Fruit fly (Drosophila melanogaster) whole organism, embryonic: Measurements from ENCODE around the gene Dtg.
A peak's percentile ranks its signal among the peaks of the same experiment; 100 is the strongest.

Experiments used
- Aef1 ChIP-seq: fragments of 200-800 bp; sonication (Bioruptor generic); IDR thresholded peaks from 3 replicates; pipeline ENCODE4 v1.3.6; 2022; ENCODE audit warnings: missing biosample characterization, missing genetic modification characterization
- Awh ChIP-seq: fragments of 200-800 bp; sonication (Bioruptor generic); IDR thresholded peaks from 2 replicates; pipeline ENCODE4, ENCODE4 v1.3.6; 2022; ENCODE audit warnings: missing biosample characterization, missing genetic modification characterization
- B-H1 ChIP-seq: fragments of 200-800 bp; sonication (Bioruptor generic); IDR thresholded peaks from 3 replicates; pipeline ENCODE4 v1.3.6; 2022; ENCODE audit warnings: missing biosample characterization, missing genetic modification characterization
- Blimp-1 ChIP-seq: fragments of 200-800 bp; sonication (Bioruptor generic); optimal IDR thresholded peaks from 3 replicates; lab custom pipeline; 2018; ENCODE audit warnings: missing biosample characterization, missing genetic modification characterization, mild to moderate bottlenecking, moderate library complexity, missing genetic modification reagents
- C15 ChIP-seq: fragments of 200-800 bp; sonication (Bioruptor generic); IDR thresholded peaks from 3 replicates; pipeline ENCODE4 v1.3.6; 2022; ENCODE audit warnings: missing biosample characterization, missing genetic modification characterization
- CG10979 ChIP-seq: fragments of 200-800 bp; sonication (Bioruptor generic); optimal IDR thresholded peaks from 2 replicates; lab custom pipeline; 2018; ENCODE audit warnings: missing biosample characterization, mild to moderate bottlenecking, missing genetic modification characterization, moderate library complexity
- CG11093 ChIP-seq: fragments of 200-800 bp; sonication (Bioruptor generic); IDR thresholded peaks from 3 replicates; pipeline ENCODE4 v1.3.6; 2022; ENCODE audit warnings: missing biosample characterization, missing genetic modification characterization
- CG14860 ChIP-seq: fragments of 200-800 bp; sonication (Bioruptor generic); IDR thresholded peaks from 3 replicates; pipeline ENCODE4 v1.3.6; 2022; ENCODE audit warnings: missing biosample characterization, missing genetic modification characterization; ENCODE audit not compliant: partially characterized antibody
- CG2202 ChIP-seq: fragments of 200-800 bp; sonication (Bioruptor generic); optimal IDR thresholded peaks from 2 replicates; lab custom pipeline; 2018; ENCODE audit warnings: missing biosample characterization, mild to moderate bottlenecking, missing genetic modification characterization
- CG31441 ChIP-seq: fragments of 200-800 bp; sonication (Bioruptor generic); IDR thresholded peaks from 2 replicates; pipeline ENCODE4 v1.3.6; 2022; ENCODE audit warnings: missing biosample characterization, missing genetic modification characterization
- CG32532 ChIP-seq: fragments of 200-800 bp; sonication (Bioruptor generic); IDR thresholded peaks from 2 replicates; pipeline ENCODE4 v1.3.6; 2022; ENCODE audit warnings: missing biosample characterization, missing genetic modification characterization
- CG34376 ChIP-seq: fragments of 200-800 bp; sonication (Bioruptor generic); optimal IDR thresholded peaks from 2 replicates; lab custom pipeline; 2018; ENCODE audit warnings: missing biosample characterization, mild to moderate bottlenecking, missing genetic modification characterization
- CG3995 ChIP-seq: fragments of 200-800 bp; sonication (Bioruptor generic); optimal IDR thresholded peaks from 3 replicates; lab custom pipeline; 2016; ENCODE audit warnings: missing biosample characterization, missing genetic modification characterization
- CG4820 ChIP-seq: fragments of 200-800 bp; sonication (Bioruptor generic); optimal IDR thresholded peaks from 3 replicates; lab custom pipeline; 2016; ENCODE audit warnings: missing biosample characterization, missing genetic modification characterization
- Doc2 ChIP-seq: fragments of 200-800 bp; sonication (Bioruptor generic); IDR thresholded peaks from 2 replicates; pipeline ENCODE4 v1.3.6; 2022; ENCODE audit warnings: missing biosample characterization, missing genetic modification characterization
- E2f1 ChIP-seq: fragments of 200-800 bp; sonication (Bioruptor generic); IDR thresholded peaks from 2 replicates; pipeline ENCODE4 v1.3.6; 2022; ENCODE audit warnings: missing biosample characterization, missing genetic modification characterization
- HHEX ChIP-seq: fragments of 200-800 bp; sonication (Bioruptor generic); optimal IDR thresholded peaks from 3 replicates; lab custom pipeline; 2017; ENCODE audit warnings: missing biosample characterization, mild to moderate bottlenecking, missing genetic modification characterization, missing genetic modification reagents
- Hr39 ChIP-seq: fragments of >200 bp; optimal IDR thresholded peaks from 2 replicates; lab custom pipeline; 2017
- Hr78 ChIP-seq, 2 experiments: fragments of 200-800 bp in 1 of 2; fragments of >200 bp in 1 of 2; sonication (Bioruptor generic) in 1 of 2; optimal IDR thresholded peaks; 2 replicates each; lab custom pipeline; 2017 to 2019; ENCODE audit warnings: missing biosample characterization in 2 of 2, missing genetic modification characterization in 2 of 2, mild to moderate bottlenecking in 1 of 2, moderate library complexity in 1 of 2
- Myb ChIP-seq: fragments of 200-800 bp; sonication (Bioruptor generic); optimal IDR thresholded peaks from 2 replicates; lab custom pipeline; 2016; ENCODE audit warnings: missing biosample characterization, missing genetic modification characterization
- Pdp1 ChIP-seq, 2 experiments: fragments of 200-800 bp; sonication (Bioruptor generic); optimal IDR thresholded peaks; 3 replicates each; lab custom pipeline; 2016; ENCODE audit warnings: missing biosample characterization in 2 of 2, missing genetic modification characterization in 2 of 2, mild to moderate bottlenecking in 1 of 2, moderate library complexity in 1 of 2
- Rfx ChIP-seq: fragments of 200-800 bp; sonication (Bioruptor generic); IDR thresholded peaks from 2 replicates; pipeline ENCODE4 v1.3.6; 2022; ENCODE audit warnings: missing biosample characterization, missing genetic modification characterization
- Xbp1 ChIP-seq: fragments of 200-800 bp; sonication (Bioruptor generic); optimal IDR thresholded peaks from 3 replicates; lab custom pipeline; 2016; ENCODE audit warnings: missing biosample characterization, mild to moderate bottlenecking, missing genetic modification characterization
- bsh ChIP-seq, 2 experiments: fragments of 200-800 bp; sonication (Bioruptor generic); optimal IDR thresholded peaks; 2 replicates each; lab custom pipeline; 2017 to 2018; ENCODE audit warnings: mild to moderate bottlenecking in 2 of 2, missing biosample characterization in 2 of 2, missing genetic modification characterization in 2 of 2, moderate library complexity in 1 of 2
- cg ChIP-seq: fragments of 200-800 bp; sonication (Bioruptor generic); optimal IDR thresholded peaks from 3 replicates; lab custom pipeline; 2019; ENCODE audit warnings: missing biosample characterization, mild to moderate bottlenecking, missing genetic modification characterization, moderate library complexity
- ci ChIP-seq: fragments of 200-800 bp; sonication (Bioruptor generic); IDR thresholded peaks from 3 replicates; pipeline ENCODE4 v1.3.6; 2022; ENCODE audit warnings: missing biosample characterization, missing genetic modification characterization
- croc ChIP-seq: fragments of 200-800 bp; sonication (Bioruptor generic); conservative IDR thresholded peaks from 3 replicates; pipeline ENCODE4 v1.3.6; 2022; ENCODE audit warnings: missing biosample characterization, missing genetic modification characterization
- cwo ChIP-seq: fragments of 200-800 bp; sonication (Bioruptor generic); optimal IDR thresholded peaks from 3 replicates; lab custom pipeline; 2017; ENCODE audit warnings: missing biosample characterization, missing genetic modification characterization, mild to moderate bottlenecking, moderate library complexity, missing genetic modification reagents
- dm ChIP-seq: fragments of 200-800 bp; sonication (Bioruptor generic); optimal IDR thresholded peaks from 3 replicates; lab custom pipeline; 2016; ENCODE audit warnings: missing biosample characterization, missing genetic modification characterization
- ftz-f1 ChIP-seq: fragments of 200-800 bp; sonication (Bioruptor generic); optimal IDR thresholded peaks from 2 replicates; lab custom pipeline; 2016; ENCODE audit warnings: missing biosample characterization, missing genetic modification characterization
- grau ChIP-seq: fragments of 200-800 bp; optimal IDR thresholded peaks from 3 replicates; lab custom pipeline; 2019; ENCODE audit warnings: missing biosample characterization, mild to moderate bottlenecking, missing genetic modification characterization, moderate library complexity
- gro ChIP-seq: fragments of 200-800 bp; sonication (Bioruptor generic); optimal IDR thresholded peaks from 2 replicates; lab custom pipeline; 2016; ENCODE audit warnings: missing biosample characterization, missing genetic modification characterization
- gsb ChIP-seq: fragments of 200-800 bp; sonication (Bioruptor generic); IDR thresholded peaks from 2 replicates; pipeline ENCODE4 v1.3.6; 2022; ENCODE audit warnings: missing biosample characterization, missing genetic modification characterization
- hkb ChIP-seq, 2 experiments: fragments of 200-800 bp in 1 of 2; fragments of >200 bp in 1 of 2; sonication (Bioruptor generic) in 1 of 2; IDR thresholded peaks in 1 of 2; optimal IDR thresholded peaks in 1 of 2; 2 replicates each; pipeline versions ENCODE4 v1.3.6 to Lab custom; 2017 to 2022; ENCODE audit warnings: missing biosample characterization in 1 of 2, missing genetic modification characterization in 1 of 2
- insv ChIP-seq, 2 experiments: fragments of 200-800 bp; sonication (Bioruptor generic); optimal IDR thresholded peaks; 3 replicates each; lab custom pipeline; 2016 to 2018; ENCODE audit warnings: missing biosample characterization in 2 of 2, missing genetic modification characterization in 2 of 2
- jigr1 ChIP-seq: fragments of 200-800 bp; sonication (Bioruptor generic); IDR thresholded peaks from 3 replicates; pipeline ENCODE4 v1.3.6; 2022; ENCODE audit warnings: missing biosample characterization, missing genetic modification characterization
- jumu ChIP-seq: fragments of 200-800 bp; sonication (Bioruptor generic); optimal IDR thresholded peaks from 3 replicates; lab custom pipeline; 2016; ENCODE audit warnings: missing biosample characterization, missing genetic modification characterization
- lab ChIP-seq: fragments of 200-800 bp; sonication (Bioruptor generic); optimal IDR thresholded peaks from 3 replicates; lab custom pipeline; 2017; ENCODE audit warnings: missing biosample characterization, missing genetic modification characterization, mild to moderate bottlenecking, moderate library complexity, missing genetic modification reagents
- nmo ChIP-seq: fragments of 200-800 bp; sonication (Bioruptor generic); optimal IDR thresholded peaks from 2 replicates; lab custom pipeline; 2018; ENCODE audit warnings: missing biosample characterization, mild to moderate bottlenecking, missing genetic modification characterization, moderate library complexity
- p53 ChIP-seq: fragments of 200-800 bp; sonication (Bioruptor generic); optimal IDR thresholded peaks from 2 replicates; lab custom pipeline; 2016; ENCODE audit warnings: missing biosample characterization, missing genetic modification characterization
- pan ChIP-seq, 4 experiments: fragments of >200 bp in 3 of 4; fragments of 200-800 bp in 1 of 4; sonication (Bioruptor generic) in 1 of 4; optimal IDR thresholded peaks in 3 of 4; IDR thresholded peaks in 1 of 4; 2 replicates each; pipeline versions ENCODE4 v1.3.6 to Lab custom; 2017 to 2022; ENCODE audit warnings: missing biosample characterization in 2 of 4, missing genetic modification characterization in 2 of 4, mixed read lengths in 1 of 4
- peb ChIP-seq: fragments of 200-800 bp; sonication (Bioruptor generic); IDR thresholded peaks from 2 replicates; pipeline ENCODE4 v1.3.6; 2022; ENCODE audit warnings: missing biosample characterization, missing genetic modification characterization
- prd ChIP-seq, 3 experiments: fragments of >200 bp in 2 of 3; fragments of 200-800 bp in 1 of 3; sonication (Bioruptor generic) in 1 of 3; optimal IDR thresholded peaks in 2 of 3; IDR thresholded peaks in 1 of 3; 2 replicates in 2 of 3; 3 replicates in 1 of 3; pipeline versions ENCODE4 v1.3.6 to Lab custom; 2017 to 2022; ENCODE audit warnings: missing biosample characterization in 1 of 3, missing genetic modification characterization in 1 of 3
- row ChIP-seq: fragments of 200-800 bp; sonication (Bioruptor generic); IDR thresholded peaks from 3 replicates; pipeline ENCODE4 v1.3.6; 2022; ENCODE audit warnings: missing biosample characterization, missing genetic modification characterization
- shn ChIP-seq: fragments of 200-800 bp; sonication (Bioruptor generic); optimal IDR thresholded peaks from 3 replicates; lab custom pipeline; 2016; ENCODE audit warnings: missing biosample characterization, missing genetic modification characterization
- slbo ChIP-seq: fragments of 200-800 bp; sonication (Bioruptor generic); IDR thresholded peaks from 2 replicates; pipeline ENCODE4 v1.3.6; 2022; ENCODE audit warnings: missing biosample characterization, missing genetic modification characterization
- sug ChIP-seq: fragments of 200-800 bp; optimal IDR thresholded peaks from 2 replicates; lab custom pipeline; 2019; ENCODE audit warnings: missing biosample characterization, mild to moderate bottlenecking, missing genetic modification characterization, moderate library complexity
- tx ChIP-seq: fragments of 200-800 bp; sonication (Bioruptor generic); optimal IDR thresholded peaks from 2 replicates; lab custom pipeline; 2016; ENCODE audit warnings: missing biosample characterization, missing genetic modification characterization
- yki ChIP-seq: fragments of >200 bp; optimal IDR thresholded peaks from 3 replicates; lab custom pipeline; 2018

Gene Dtg

dm6 chr3R:12674041-12674623 lies 26.3 kb downstream of the Dtg start, which contains the start of gene Gnmt:
Gene Gnmt (plus strand): TSS chr3R:12674608.
- TF ChIP-seq yki: no peak
- TF ChIP-seq gsb (GFP tag; lab: Robert Waterston, UW): no peak
- TF ChIP-seq CG32532: peak; percentile 33; the same call in 1 of the 2 replicates
- no peak for TF ChIP-seq jumu
- no peak for TF ChIP-seq croc (GFP tag; lab: Robert Waterston, UW)
- TF ChIP-seq lab (GFP tag; lab: Kevin White, UChicago): peak; percentile 22
- no peak for TF ChIP-seq insv (GFP tag; optimal IDR thresholded peaks at IDR 0.05; lab: Kevin White, UChicago)
- TF ChIP-seq Xbp1 (GFP tag; lab: Kevin White, UChicago): peak; percentile 4
- TF ChIP-seq Awh (GFP tag; lab: Robert Waterston, UW): 0 out of 2 replicates have a peak, but pooled peaks have one; percentile 7
- peak; percentile 86 for TF ChIP-seq cwo (GFP tag; lab: Kevin White, UChicago)
- no peak for TF ChIP-seq Aef1
- TF ChIP-seq CG2202 (tag; lab: Kevin White, UChicago): no peak
- TF ChIP-seq grau (tag; lab: Kevin White, UChicago): peak; percentile 78
- no peak for TF ChIP-seq jigr1 (GFP tag; lab: Robert Waterston, UW)
- TF ChIP-seq CG11093 (GFP tag; lab: Robert Waterston, UW): no peak
- peak; percentile 5 for TF ChIP-seq nmo
- TF ChIP-seq prd (optimal IDR thresholded peaks at IDR 0.05; lab: Kevin White, UChicago): no peak
- 0 out of 3 replicates have a peak, but pooled peaks have one; percentile 12 for TF ChIP-seq prd (GFP tag; IDR thresholded peaks at IDR 0.05; lab: Robert Waterston, UW)
- TF ChIP-seq CG31441: no peak
- TF ChIP-seq E2f1: no peak
- no peak for TF ChIP-seq HHEX (GFP tag; lab: Kevin White, UChicago)
- TF ChIP-seq ci (GFP tag; lab: Robert Waterston, UW): 0 out of 3 replicates have a peak, but pooled peaks have one; percentile 16
- TF ChIP-seq C15 (GFP tag; lab: Robert Waterston, UW): no peak
- TF ChIP-seq Doc2 (GFP tag; lab: Robert Waterston, UW): no peak
- TF ChIP-seq pan (optimal IDR thresholded peaks at IDR 0.05; lab: Kevin White, UChicago): no peak
- TF ChIP-seq pan (GFP tag; optimal IDR thresholded peaks at IDR 0.05 in 1 of 2, IDR thresholded peaks at IDR 0.05 in 1 of 2): peak in 1 of 2 experiments; percentile 16
- no peak for TF ChIP-seq CG4820
- no peak for TF ChIP-seq B-H1
- TF ChIP-seq hkb (optimal IDR thresholded peaks at IDR 0.05; lab: Kevin White, UChicago): no peak
- TF ChIP-seq hkb (GFP tag; IDR thresholded peaks at IDR 0.05; lab: Robert Waterston, UW): 0 out of 2 replicates have a peak, but pooled peaks have one; percentile 9
- no peak for TF ChIP-seq tx
- peak; percentile 26 for TF ChIP-seq ftz-f1 (GFP tag; lab: Kevin White, UChicago)
- no peak for TF ChIP-seq shn (GFP tag; lab: Kevin White, UChicago)
- TF ChIP-seq sug: peak; percentile 84
- TF ChIP-seq peb (GFP tag; lab: Robert Waterston, UW): no peak
- TF ChIP-seq Hr39 (lab: Kevin White, UChicago): no peak
- TF ChIP-seq CG3995 (GFP tag; lab: Kevin White, UChicago): no peak
- TF ChIP-seq p53 (GFP tag; lab: Kevin White, UChicago): no peak
- no peak for TF ChIP-seq Myb
- peak in 1 of 2 experiments; percentile 87 for TF ChIP-seq Hr78 (GFP tag; optimal IDR thresholded peaks at IDR 0.05; lab: Kevin White, UChicago)
- no peak for TF ChIP-seq dm (GFP tag; lab: Kevin White, UChicago)
- no peak for TF ChIP-seq CG14860 (GFP tag; lab: Robert Waterston, UW)
- TF ChIP-seq row (GFP tag; lab: Robert Waterston, UW): peak; percentile 52; the same call in 2 of the 3 replicates
- no peak for TF ChIP-seq gro (GFP tag; lab: Kevin White, UChicago)
- no peak for TF ChIP-seq CG10979 (tag; lab: Kevin White, UChicago)
- TF ChIP-seq slbo (GFP tag; lab: Robert Waterston, UW): no peak
- TF ChIP-seq Rfx (GFP tag; lab: Robert Waterston, UW): peak; percentile 56
- peak; percentile 5 for TF ChIP-seq Blimp-1
- peak in 1 of 2 experiments; percentile 10 for TF ChIP-seq bsh (GFP tag; optimal IDR thresholded peaks at IDR 0.05; lab: Kevin White, UChicago)
- peak; percentile 78 for TF ChIP-seq CG34376
- TF ChIP-seq Pdp1 (GFP tag; optimal IDR thresholded peaks at IDR 0.05; lab: Kevin White, UChicago): peak in 1 of 2 experiments; percentile 24
- TF ChIP-seq cg: no peak
